Fruit fly (Drosophila melanogaster) whole organism, adult: ENCODE results near the gene CG9215.

Experiments used
- CG11617 ChIP-seq: fragments of 200-800 bp; sonication (Bioruptor generic); optimal IDR thresholded peaks from 2 replicates; lab custom pipeline; 2017; ENCODE audit warnings: mild to moderate bottlenecking, missing biosample characterization, missing genetic modification reagents, missing genetic modification characterization
- CG12768 ChIP-seq: fragments of 200-800 bp; sonication (Bioruptor generic); optimal IDR thresholded peaks from 2 replicates; lab custom pipeline; 2017; ENCODE audit warnings: missing biosample characterization, missing genetic modification characterization, mild to moderate bottlenecking, moderate library complexity, missing genetic modification reagents
- CG14711 ChIP-seq: fragments of 200-800 bp; sonication (Bioruptor generic); optimal IDR thresholded peaks from 2 replicates; lab custom pipeline; 2018; ENCODE audit warnings: missing biosample characterization, mild to moderate bottlenecking, missing genetic modification characterization, moderate library complexity
- CG1620 ChIP-seq: fragments of 200-800 bp; sonication (Bioruptor generic); optimal IDR thresholded peaks from 2 replicates; lab custom pipeline; 2016; ENCODE audit warnings: missing biosample characterization, missing genetic modification characterization
- CG33017 ChIP-seq: fragments of 200-800 bp; sonication (Bioruptor generic); optimal IDR thresholded peaks from 2 replicates; lab custom pipeline; 2018; ENCODE audit warnings: missing biosample characterization, mild to moderate bottlenecking, missing genetic modification characterization, moderate library complexity
- CG5204 ChIP-seq: fragments of 200-800 bp; sonication (Bioruptor generic); optimal IDR thresholded peaks from 2 replicates; lab custom pipeline; 2016; ENCODE audit warnings: missing biosample characterization, missing genetic modification characterization
- CG7045 ChIP-seq: fragments of 200-800 bp; sonication (Bioruptor generic); optimal IDR thresholded peaks from 2 replicates; lab custom pipeline; 2017; ENCODE audit warnings: missing biosample characterization, mild to moderate bottlenecking, missing genetic modification characterization
- CG7101 ChIP-seq: fragments of 200-800 bp; sonication (Bioruptor generic); optimal IDR thresholded peaks from 2 replicates; lab custom pipeline; 2018; ENCODE audit warnings: missing biosample characterization, mild to moderate bottlenecking, missing genetic modification characterization, moderate library complexity
- Clk ChIP-seq: fragments of 200-800 bp; sonication (Bioruptor generic); optimal IDR thresholded peaks from 2 replicates; lab custom pipeline; 2017; ENCODE audit warnings: missing biosample characterization, missing genetic modification characterization
- Crg-1 ChIP-seq: fragments of 200-800 bp; sonication (Bioruptor generic); optimal IDR thresholded peaks from 2 replicates; lab custom pipeline; 2016; ENCODE audit warnings: missing biosample characterization, missing genetic modification characterization
- Hr96 ChIP-seq: fragments of 200-800 bp; sonication (Bioruptor generic); optimal IDR thresholded peaks from 2 replicates; lab custom pipeline; 2016; ENCODE audit warnings: missing biosample characterization, missing genetic modification characterization
- Mnt ChIP-seq: fragments of 200-800 bp; sonication (Bioruptor generic); optimal IDR thresholded peaks from 2 replicates; lab custom pipeline; 2016; ENCODE audit warnings: missing biosample characterization, mild to moderate bottlenecking, missing genetic modification characterization
- cic ChIP-seq: fragments of 200-800 bp; sonication (Bioruptor generic); optimal IDR thresholded peaks from 2 replicates; lab custom pipeline; 2017; ENCODE audit warnings: missing biosample characterization, mild to moderate bottlenecking, missing genetic modification characterization, moderate library complexity
- cnc ChIP-seq, 2 experiments: fragments of >200 bp; optimal IDR thresholded peaks; 2 replicates each; lab custom pipeline; 2017
- kay ChIP-seq: fragments of 200-800 bp; sonication (Bioruptor generic); peaks from one replicate; lab custom pipeline; 2016; ENCODE audit warnings: missing biosample characterization, missing genetic modification characterization, borderline replicate concordance
- ovo ChIP-seq: fragments of 200-800 bp; sonication (Bioruptor generic); optimal IDR thresholded peaks from 2 replicates; lab custom pipeline; 2016; ENCODE audit warnings: missing biosample characterization, missing genetic modification characterization
- tj ChIP-seq: fragments of 200-800 bp; sonication (Bioruptor generic); optimal IDR thresholded peaks from 3 replicates; lab custom pipeline; 2017; ENCODE audit warnings: missing biosample characterization, mild to moderate bottlenecking, missing genetic modification characterization, moderate library complexity
- toe ChIP-seq: fragments of 200-800 bp; sonication (Bioruptor generic); optimal IDR thresholded peaks from 2 replicates; lab custom pipeline; 2016; ENCODE audit warnings: missing biosample characterization, missing genetic modification characterization

The CG9215 gene

dm6 chrX:15543479-15544044 lies 39.1 kb downstream of the CG9215 start:
- no peak for TF ChIP-seq ovo (GFP tag; lab: Kevin White, UChicago)
- peak; percentile 42 for TF ChIP-seq CG14711 (tag; lab: Kevin White, UChicago)
- TF ChIP-seq kay (GFP tag; lab: Kevin White, UChicago): peak; percentile 82
- peak; percentile 13 for TF ChIP-seq CG7045 (GFP tag; lab: Kevin White, UChicago)
- peak; percentile 55 for TF ChIP-seq CG7101 (tag; lab: Kevin White, UChicago)
- TF ChIP-seq CG11617 (GFP tag; lab: Kevin White, UChicago): peak; percentile 9

- TF ChIP-seq CG7101 (tag; lab: Kevin White, UChicago) (no peak), tj (GFP tag; lab: Kevin White, UChicago) (no peak), CG33017 (tag; lab: Kevin White, UChicago) (no peak), CG5204 (GFP tag; lab: Kevin White, UChicago) (no peak), toe (GFP tag; lab: Kevin White, UChicago) (no peak), ovo (GFP tag; lab: Kevin White, UChicago) (no peak), CG12768 (GFP tag; lab: Kevin White, UChicago) (no peak), Hr96 (GFP tag; lab: Kevin White, UChicago) (no peak), cnc (optimal IDR thresholded peaks at IDR 0.05; lab: Kevin White, UChicago) (no peak), Crg-1 (GFP tag; lab: Kevin White, UChicago) (no peak), Mnt (GFP tag; lab: Kevin White, UChicago) (no peak), cic (GFP tag; lab: Kevin White, UChicago) (no peak), Clk (no peak)
Measured at dm6 chrX:15539856-15540488, 42.7 kb downstream of the CG9215 start.

dm6 chrX:15532062-15532461 lies 50.6 kb downstream of the CG9215 start:
- no peak for TF ChIP-seq CG7101 (tag; lab: Kevin White, UChicago)
- TF ChIP-seq CG7045 (GFP tag; lab: Kevin White, UChicago): no peak
- TF ChIP-seq CG1620: no peak
- TF ChIP-seq cnc (optimal IDR thresholded peaks at IDR 0.05; lab: Kevin White, UChicago): no peak
- TF ChIP-seq Hr96 (GFP tag; lab: Kevin White, UChicago): no peak
- TF ChIP-seq toe (GFP tag; lab: Kevin White, UChicago): no peak
- no peak for TF ChIP-seq cic (GFP tag; lab: Kevin White, UChicago)
- TF ChIP-seq CG33017 (tag; lab: Kevin White, UChicago): no peak
- TF ChIP-seq ovo (GFP tag; lab: Kevin White, UChicago): no peak
- no peak for TF ChIP-seq kay (GFP tag; lab: Kevin White, UChicago)
- TF ChIP-seq Mnt (GFP tag; lab: Kevin White, UChicago): no peak
- TF ChIP-seq CG12768 (GFP tag; lab: Kevin White, UChicago): no peak
